Fruit fly (Drosophila melanogaster) whole organism, embryonic: ENCODE data around the gene CG5731.

Source experiments
- B-H1 ChIP-seq: fragments of 200-800 bp; sonication (Bioruptor generic); IDR thresholded peaks from 3 replicates; pipeline ENCODE4 v1.3.6; 2022; ENCODE audit warnings: missing biosample characterization, missing genetic modification characterization
- BEAF-32 ChIP-seq: fragments of 200-800 bp; sonication (Bioruptor generic); optimal IDR thresholded peaks from 3 replicates; lab custom pipeline; 2017; ENCODE audit warnings: missing biosample characterization, missing genetic modification characterization, mild to moderate bottlenecking, moderate library complexity, missing genetic modification reagents
- CG10147 ChIP-seq: fragments of 200-800 bp; sonication (Bioruptor generic); optimal IDR thresholded peaks from 2 replicates; lab custom pipeline; 2019; ENCODE audit warnings: missing biosample characterization, mild to moderate bottlenecking, missing genetic modification characterization, moderate library complexity
- CG10267 ChIP-seq: fragments of 200-800 bp; sonication (Bioruptor generic); optimal IDR thresholded peaks from 2 replicates; lab custom pipeline; 2018; ENCODE audit warnings: missing biosample characterization, mild to moderate bottlenecking, missing genetic modification characterization, moderate library complexity
- CG10366 ChIP-seq: fragments of 200-800 bp; sonication (Bioruptor generic); IDR thresholded peaks from 2 replicates; pipeline ENCODE4 v1.3.6; 2022; ENCODE audit warnings: missing biosample characterization, missing genetic modification characterization
- CG10959 ChIP-seq: fragments of 200-800 bp; sonication (Bioruptor generic); IDR thresholded peaks from 2 replicates; pipeline ENCODE4 v1.3.6; 2022; ENCODE audit warnings: missing biosample characterization, missing genetic modification characterization
- CG11723 ChIP-seq: fragments of 200-800 bp; sonication (Bioruptor generic); optimal IDR thresholded peaks from 2 replicates; lab custom pipeline; 2017; ENCODE audit warnings: missing biosample characterization, mild to moderate bottlenecking, missing genetic modification characterization
- CG12071 ChIP-seq: fragments of 200-800 bp; sonication (Bioruptor generic); optimal IDR thresholded peaks from 3 replicates; lab custom pipeline; 2018; ENCODE audit warnings: missing biosample characterization, mild to moderate bottlenecking, missing genetic modification characterization
- CG17186 ChIP-seq: fragments of 200-800 bp; sonication (Bioruptor generic); optimal IDR thresholded peaks from 3 replicates; lab custom pipeline; 2017; ENCODE audit warnings: missing biosample characterization, missing genetic modification reagents, missing genetic modification characterization
- CG18619 ChIP-seq: fragments of 200-800 bp; sonication (Bioruptor generic); optimal IDR thresholded peaks from 3 replicates; lab custom pipeline; 2017; ENCODE audit warnings: missing biosample characterization, mild to moderate bottlenecking, missing genetic modification characterization
- CG2116 ChIP-seq: fragments of 200-800 bp; sonication (Bioruptor generic); optimal IDR thresholded peaks from 3 replicates; lab custom pipeline; 2018; ENCODE audit warnings: missing biosample characterization, mild to moderate bottlenecking, missing genetic modification characterization
- CG30431 ChIP-seq: fragments of 200-800 bp; sonication (Bioruptor generic); optimal IDR thresholded peaks from 2 replicates; lab custom pipeline; 2017; ENCODE audit warnings: missing biosample characterization, missing genetic modification characterization
- CG3726 ChIP-seq: fragments of 200-800 bp; sonication (Bioruptor generic); IDR thresholded peaks from 3 replicates; pipeline ENCODE4, ENCODE4 v1.3.6; 2022; ENCODE audit warnings: missing biosample characterization, missing genetic modification characterization
- CG4282 ChIP-seq: fragments of 200-800 bp; sonication (Bioruptor generic); optimal IDR thresholded peaks from 2 replicates; lab custom pipeline; 2016; ENCODE audit warnings: missing biosample characterization, missing genetic modification characterization
- CG4360 ChIP-seq: fragments of 200-800 bp; sonication (Bioruptor generic); IDR thresholded peaks from 2 replicates; pipeline ENCODE4 v1.3.6; 2022; ENCODE audit warnings: missing biosample characterization, missing genetic modification characterization
- CG4424 ChIP-seq: fragments of 200-800 bp; sonication (Bioruptor generic); optimal IDR thresholded peaks from 3 replicates; lab custom pipeline; 2016; ENCODE audit warnings: missing biosample characterization, missing genetic modification characterization
- CG4820 ChIP-seq: fragments of 200-800 bp; sonication (Bioruptor generic); optimal IDR thresholded peaks from 3 replicates; lab custom pipeline; 2016; ENCODE audit warnings: missing biosample characterization, missing genetic modification characterization
- CG6813 ChIP-seq: fragments of 200-800 bp; sonication (Bioruptor generic); optimal IDR thresholded peaks from 2 replicates; lab custom pipeline; 2017; ENCODE audit warnings: missing biosample characterization, missing genetic modification characterization, mild to moderate bottlenecking, moderate library complexity, missing genetic modification reagents
- CG7271 ChIP-seq: fragments of 200-800 bp; sonication (Bioruptor generic); optimal IDR thresholded peaks from 2 replicates; lab custom pipeline; 2018; ENCODE audit warnings: missing biosample characterization, mild to moderate bottlenecking, missing genetic modification characterization, moderate library complexity
- CG7372 ChIP-seq: fragments of 200-800 bp; sonication (Bioruptor generic); IDR thresholded peaks from 2 replicates; pipeline ENCODE4 v1.3.6; 2022; ENCODE audit warnings: missing biosample characterization, missing genetic modification characterization
- CG7839 ChIP-seq: fragments of 200-800 bp; sonication (Bioruptor generic); optimal IDR thresholded peaks from 3 replicates; lab custom pipeline; 2018; ENCODE audit warnings: missing biosample characterization, mild to moderate bottlenecking, missing genetic modification characterization, moderate library complexity
- CG8765 ChIP-seq: fragments of 200-800 bp; sonication (Bioruptor generic); IDR thresholded peaks from 2 replicates; pipeline ENCODE4 v1.3.6; 2022; ENCODE audit warnings: missing biosample characterization, missing genetic modification characterization
- CG9876 ChIP-seq: fragments of 200-800 bp; sonication (Bioruptor generic); optimal IDR thresholded peaks from 2 replicates; lab custom pipeline; 2016; ENCODE audit warnings: missing biosample characterization, missing genetic modification characterization
- CkIIα-i1 ChIP-seq: fragments of 200-800 bp; sonication (Bioruptor generic); IDR thresholded peaks from 2 replicates; pipeline ENCODE4 v1.3.6; 2022; ENCODE audit warnings: missing biosample characterization, missing genetic modification characterization
- CrebB ChIP-seq: fragments of 200-800 bp; sonication (Bioruptor generic); optimal IDR thresholded peaks from 3 replicates; lab custom pipeline; 2018; ENCODE audit warnings: missing biosample characterization, mild to moderate bottlenecking, missing genetic modification characterization
- Dbx ChIP-seq: fragments of 200-800 bp; sonication (Bioruptor generic); IDR thresholded peaks from 3 replicates; pipeline ENCODE4 v1.3.6; 2022; ENCODE audit warnings: missing biosample characterization, missing genetic modification characterization
- Dfd ChIP-seq, 2 experiments: fragments of >200 bp; optimal IDR thresholded peaks; 2 replicates each; lab custom pipeline; 2017; ENCODE audit warnings: missing biosample characterization in 2 of 2, missing genetic modification characterization in 2 of 2
- Dp ChIP-seq: fragments of 200-800 bp; sonication (Bioruptor generic); optimal IDR thresholded peaks from 2 replicates; lab custom pipeline; 2018; ENCODE audit warnings: missing biosample characterization, mild to moderate bottlenecking, missing genetic modification characterization, moderate library complexity
- Fer3 ChIP-seq: fragments of 200-800 bp; sonication (Bioruptor generic); optimal IDR thresholded peaks from 2 replicates; lab custom pipeline; 2018; ENCODE audit warnings: missing biosample characterization, mild to moderate bottlenecking, missing genetic modification characterization, moderate library complexity
- Gsc ChIP-seq: fragments of 200-800 bp; sonication (Bioruptor generic); IDR thresholded peaks from 2 replicates; pipeline ENCODE4 v1.3.6; 2022; ENCODE audit warnings: missing biosample characterization, missing genetic modification characterization
- Hmx ChIP-seq: fragments of 200-800 bp; sonication (Bioruptor generic); optimal IDR thresholded peaks from 2 replicates; lab custom pipeline; 2016; ENCODE audit warnings: missing biosample characterization, missing genetic modification characterization
- Hr51 ChIP-seq, 2 experiments: fragments of 200-800 bp; sonication (Bioruptor generic); optimal IDR thresholded peaks; 2 replicates in 1 of 2; 3 replicates in 1 of 2; lab custom pipeline; 2016 to 2018; ENCODE audit warnings: missing biosample characterization in 2 of 2, missing genetic modification characterization in 2 of 2, mild to moderate bottlenecking in 1 of 2, moderate library complexity in 1 of 2
- Lhr ChIP-seq: fragments of 200-800 bp; sonication (Bioruptor generic); optimal IDR thresholded peaks from 3 replicates; lab custom pipeline; 2017; ENCODE audit warnings: mild to moderate bottlenecking, missing biosample characterization, missing genetic modification reagents, missing genetic modification characterization
- Mes4 ChIP-seq: fragments of 200-800 bp; sonication (Bioruptor generic); optimal IDR thresholded peaks from 2 replicates; lab custom pipeline; 2016; ENCODE audit warnings: missing biosample characterization, missing genetic modification characterization
- Oaz ChIP-seq: fragments of 200-800 bp; sonication (Bioruptor generic); IDR thresholded peaks from 2 replicates; pipeline ENCODE4 v1.3.6; 2022; ENCODE audit warnings: missing biosample characterization, missing genetic modification characterization
- Opbp ChIP-seq: fragments of 200-800 bp; sonication (Bioruptor generic); IDR thresholded peaks from 3 replicates; pipeline ENCODE4 v1.3.6; 2022; ENCODE audit warnings: missing biosample characterization, missing genetic modification characterization; ENCODE audit not compliant: partially characterized antibody
- Optix ChIP-seq: fragments of 200-800 bp; sonication (Bioruptor generic); IDR thresholded peaks from 3 replicates; pipeline ENCODE4 v1.3.6; 2022; ENCODE audit warnings: missing biosample characterization, missing genetic modification characterization
- Ptx1 ChIP-seq: fragments of 200-800 bp; sonication (Bioruptor generic); IDR thresholded peaks from 2 replicates; pipeline ENCODE4 v1.3.6; 2022; ENCODE audit warnings: missing biosample characterization, missing genetic modification characterization
- Scr ChIP-seq: fragments of 200-800 bp; sonication (Bioruptor generic); IDR thresholded peaks from 2 replicates; pipeline ENCODE4 v1.3.6; 2022; ENCODE audit warnings: missing biosample characterization, missing genetic modification characterization; ENCODE audit not compliant: partially characterized antibody
- Vsx1 ChIP-seq: fragments of 200-800 bp; sonication (Bioruptor generic); optimal IDR thresholded peaks from 2 replicates; lab custom pipeline; 2017; ENCODE audit warnings: missing biosample characterization, mild to moderate bottlenecking, missing genetic modification characterization, missing genetic modification reagents
- bab2 ChIP-seq: fragments of 200-800 bp; sonication (Bioruptor generic); optimal IDR thresholded peaks from 2 replicates; lab custom pipeline; 2016; ENCODE audit warnings: missing biosample characterization, missing genetic modification characterization
- bcd ChIP-seq: fragments of 200-800 bp; sonication (Bioruptor generic); optimal IDR thresholded peaks from 2 replicates; lab custom pipeline; 2017; ENCODE audit warnings: missing biosample characterization, mild to moderate bottlenecking, missing genetic modification characterization
- corto ChIP-seq: fragments of 200-800 bp; sonication (Bioruptor generic); optimal IDR thresholded peaks from 2 replicates; lab custom pipeline; 2016; ENCODE audit warnings: missing biosample characterization, mild to moderate bottlenecking, missing genetic modification characterization, moderate library complexity
- dysf ChIP-seq: fragments of 200-800 bp; sonication (Bioruptor generic); IDR thresholded peaks from 3 replicates; pipeline ENCODE4 v1.3.6; 2022; ENCODE audit warnings: missing biosample characterization, missing genetic modification characterization
- nerfin-1 ChIP-seq: fragments of 200-800 bp; sonication (Bioruptor generic); optimal IDR thresholded peaks from 3 replicates; lab custom pipeline; 2019; ENCODE audit warnings: missing biosample characterization, mild to moderate bottlenecking, missing genetic modification characterization, moderate library complexity
- onecut ChIP-seq: fragments of 200-800 bp; sonication (Bioruptor generic); IDR thresholded peaks from 2 replicates; pipeline ENCODE4 v1.3.6; 2022; ENCODE audit warnings: missing biosample characterization, missing genetic modification characterization
- phol ChIP-seq: fragments of 200-800 bp; sonication (Bioruptor generic); optimal IDR thresholded peaks from 3 replicates; lab custom pipeline; 2018; ENCODE audit warnings: missing biosample characterization, mild to moderate bottlenecking, missing genetic modification characterization, moderate library complexity
- pita ChIP-seq: fragments of 200-800 bp; sonication (Bioruptor generic); optimal IDR thresholded peaks from 2 replicates; lab custom pipeline; 2017; ENCODE audit warnings: missing biosample characterization, mild to moderate bottlenecking, missing genetic modification characterization
- run ChIP-seq: fragments of 200-800 bp; sonication (Bioruptor generic); optimal IDR thresholded peaks from 3 replicates; lab custom pipeline; 2018; ENCODE audit warnings: missing biosample characterization, mild to moderate bottlenecking, missing genetic modification characterization
- stwl ChIP-seq: fragments of 200-800 bp; sonication (Bioruptor generic); optimal IDR thresholded peaks from 3 replicates; lab custom pipeline; 2018; ENCODE audit warnings: missing biosample characterization, mild to moderate bottlenecking, missing genetic modification characterization, moderate library complexity
- sug ChIP-seq: fragments of 200-800 bp; optimal IDR thresholded peaks from 2 replicates; lab custom pipeline; 2019; ENCODE audit warnings: missing biosample characterization, mild to moderate bottlenecking, missing genetic modification characterization, moderate library complexity
- tx ChIP-seq: fragments of 200-800 bp; sonication (Bioruptor generic); optimal IDR thresholded peaks from 2 replicates; lab custom pipeline; 2016; ENCODE audit warnings: missing biosample characterization, missing genetic modification characterization
- wor ChIP-seq: fragments of 200-800 bp; sonication (Bioruptor generic); IDR thresholded peaks from 2 replicates; pipeline ENCODE4 v1.3.6; 2022; ENCODE audit warnings: missing biosample characterization, missing genetic modification characterization

Gene CG5731

DNA sequence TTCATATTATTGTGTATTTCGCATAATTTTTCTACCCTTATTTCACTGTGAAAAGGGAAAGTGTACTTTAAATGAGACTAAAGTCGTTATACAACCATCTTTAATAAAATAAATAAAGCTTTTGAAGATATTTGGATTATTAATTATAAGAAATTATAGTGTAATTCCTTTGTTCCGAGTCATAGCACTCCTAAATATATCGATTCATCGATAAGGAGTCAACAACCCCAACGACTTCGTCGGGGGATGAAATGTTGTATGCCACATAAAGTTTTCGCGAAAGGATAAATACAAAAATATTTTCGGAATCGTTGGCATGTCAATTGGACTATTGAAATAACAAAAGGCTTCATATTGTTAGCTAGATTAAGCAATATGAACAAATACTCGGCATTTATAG lies 42.0 kb upstream of the CG5731 start, which contains the start of gene Ror (continued):
- TF ChIP-seq CG3726 (GFP tag; lab: Robert Waterston, UW) = no peak
- no peak for TF ChIP-seq CG4424
- no peak for TF ChIP-seq bcd (GFP tag; lab: Kevin White, UChicago)
- no peak for TF ChIP-seq Dp (GFP tag; lab: Kevin White, UChicago)
- no peak for TF ChIP-seq CG7372
- no peak for TF ChIP-seq CG10959
- no peak for TF ChIP-seq Lhr (GFP tag; lab: Kevin White, UChicago)
- no peak for TF ChIP-seq Fer3 (tag; lab: Kevin White, UChicago)
- no peak for TF ChIP-seq Hmx (GFP tag; lab: Kevin White, UChicago)
- no peak for TF ChIP-seq CG4360
- TF ChIP-seq CG4282 = no peak
- peak; percentile 1 for TF ChIP-seq stwl (tag; lab: Kevin White, UChicago)
- TF ChIP-seq Opbp (GFP tag; lab: Robert Waterston, UW) = no peak
- TF ChIP-seq CG10147 (GFP tag; lab: Kevin White, UChicago) = no peak
- no peak for TF ChIP-seq CG4820 (GFP tag; lab: Kevin White, UChicago)
- no peak for TF ChIP-seq Dfd (GFP tag; optimal IDR thresholded peaks at IDR 0.05; lab: Kevin White, UChicago)
- TF ChIP-seq CrebB (tag; lab: Kevin White, UChicago) = no peak
- no peak for TF ChIP-seq CG10267 (tag; lab: Kevin White, UChicago)
- peak; percentile 50 for TF ChIP-seq BEAF-32
- peak; percentile 43 for TF ChIP-seq nerfin-1
- no peak for TF ChIP-seq Ptx1 (GFP tag; lab: Robert Waterston, UW)
- TF ChIP-seq sug (tag; lab: Kevin White, UChicago) = no peak
- TF ChIP-seq pita = no peak
- peak; percentile 71 for TF ChIP-seq CG2116 (GFP tag; lab: Kevin White, UChicago)
- no peak for TF ChIP-seq Mes4 (GFP tag; lab: Kevin White, UChicago)
- TF ChIP-seq CG8765 = no peak
- no peak for TF ChIP-seq Hr51 (GFP tag; optimal IDR thresholded peaks at IDR 0.05; lab: Kevin White, UChicago)
- TF ChIP-seq Dbx (GFP tag; lab: Robert Waterston, UW) = no peak
- no peak for TF ChIP-seq CG18619 (GFP tag; lab: Kevin White, UChicago)
- no peak for TF ChIP-seq CG7271 (tag; lab: Kevin White, UChicago)
- no peak for TF ChIP-seq CG11723 (GFP tag; lab: Kevin White, UChicago)
- no peak for TF ChIP-seq Oaz
- no peak for TF ChIP-seq CG9876
- TF ChIP-seq CG12071 (GFP tag; lab: Kevin White, UChicago) = no peak
- no peak for TF ChIP-seq wor (GFP tag; lab: Robert Waterston, UW)
- no peak for TF ChIP-seq bab2
- TF ChIP-seq CG30431 (GFP tag; lab: Kevin White, UChicago) = no peak
- TF ChIP-seq Optix (GFP tag; lab: Robert Waterston, UW) = no peak
- no peak for TF ChIP-seq CG6813 (GFP tag; lab: Kevin White, UChicago)

DNA sequence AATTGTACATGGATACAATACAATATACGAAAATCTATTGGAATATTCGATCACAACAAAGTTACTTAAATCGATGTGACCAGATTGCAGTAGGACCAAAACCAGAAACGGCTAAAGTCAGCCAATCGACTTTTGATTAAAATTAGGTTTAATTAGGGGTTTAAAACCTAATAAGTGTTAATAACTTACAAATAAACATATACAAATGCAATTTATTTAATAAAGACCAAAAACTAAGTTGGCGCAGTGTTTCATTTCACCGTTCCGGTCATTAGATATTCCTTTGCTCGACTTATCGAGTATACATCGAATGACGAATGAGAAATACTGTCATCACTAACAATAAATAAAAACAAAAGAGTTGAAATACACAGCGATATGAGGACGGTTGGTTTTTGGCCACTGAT lies 40.9 kb upstream of the CG5731 start, which contains the start of the genes bsk and CG31717:
Gene bsk, minus strand, starts transcription at position 61 of the 407 bp plus-strand sequence.
Gene CG31717, plus strand, starts transcription at position 297 of the 407 bp plus-strand sequence.
- TF ChIP-seq CkIIα-i1 (GFP tag; lab: Robert Waterston, UW) = no peak
- TF ChIP-seq Gsc (GFP tag; lab: Robert Waterston, UW) = no peak
- no peak for TF ChIP-seq CG7839
- no peak for TF ChIP-seq Vsx1 (GFP tag; lab: Kevin White, UChicago)
- no peak for TF ChIP-seq B-H1 (GFP tag; lab: Robert Waterston, UW)
- TF ChIP-seq dysf (GFP tag; lab: Robert Waterston, UW) = no peak
- no peak for TF ChIP-seq tx
- no peak for TF ChIP-seq Ptx1 (GFP tag; lab: Robert Waterston, UW)
- TF ChIP-seq corto = no peak
- TF ChIP-seq CG10147 (GFP tag; lab: Kevin White, UChicago) = no peak
- TF ChIP-seq run (tag; lab: Kevin White, UChicago) = no peak
- peak; percentile 31; the same call in 1 of the 2 replicates for TF ChIP-seq onecut
- no peak for TF ChIP-seq CG17186
- TF ChIP-seq phol (tag; lab: Kevin White, UChicago) = peak; percentile 46
- peak; percentile 67 for TF ChIP-seq Scr
- TF ChIP-seq CG10366 (GFP tag; lab: Robert Waterston, UW) = no peak
